Worm (Caenorhabditis elegans): ENCODE data around the gene smrc-1.

ce11 chrIII:6422721-6423120 lies 32.0 kb downstream of the smrc-1 start:
- peak; percentile 4 for TF ChIP-seq nhr-77 (tag; optimal IDR thresholded peaks at IDR 0.05)
- no peak for TF ChIP-seq lin-13 (GFP tag; optimal IDR thresholded peaks at IDR 0.05)
- TF ChIP-seq dpl-1 (GFP tag; optimal IDR thresholded peaks at IDR 0.05): no peak
- TF ChIP-seq egl-27 (tag; optimal IDR thresholded peaks at IDR 0.05): no peak
